Worm (Caenorhabditis elegans): ENCODE measurements around the gene T24C2.3.

T24C2.3 gene

DNA sequence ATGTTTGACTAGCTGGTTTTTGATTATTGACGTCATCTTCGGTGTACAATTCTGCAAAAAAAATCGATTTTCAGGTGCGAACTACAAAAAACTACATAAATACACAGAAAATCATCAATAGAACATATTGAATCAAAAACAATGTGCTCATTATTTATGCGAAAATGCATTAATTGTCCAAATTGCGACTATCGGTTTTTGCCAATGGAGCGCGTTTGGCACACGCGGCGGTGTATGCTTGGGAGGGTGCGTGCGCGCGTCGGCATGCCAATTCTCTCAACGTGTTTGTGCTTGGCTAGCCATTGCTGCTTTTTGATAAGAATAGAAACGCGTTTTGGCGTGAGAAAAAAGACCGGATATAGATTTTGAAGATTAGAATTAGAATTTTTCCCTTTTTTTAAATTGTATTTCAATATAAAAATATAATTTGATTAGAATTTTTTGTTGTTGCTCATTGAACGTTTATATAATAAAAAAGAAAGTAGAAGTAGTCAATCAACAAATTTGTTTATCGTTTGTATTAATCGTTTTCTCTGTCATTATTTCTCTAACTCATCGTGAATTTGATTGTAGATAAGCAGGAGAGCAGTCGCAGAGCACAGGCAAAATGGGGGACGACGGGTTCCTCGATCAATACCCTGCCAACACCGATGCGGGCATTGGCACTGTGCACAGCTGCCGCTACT is 45.9 kb downstream of the T24C2.3 start, which contains the start of the genes C44H4.4 and tap-1:
Gene C44H4.4 (minus strand): TSS at position 51 of the 686 bp plus-strand sequence.
Gene tap-1 (plus strand): TSS at position 574 of the 686 bp plus-strand sequence.
- TF ChIP-seq attf-3 (GFP tag; conservative IDR thresholded peaks at IDR 0.05) (no peak), rec-8 (tag; optimal IDR thresholded peaks at IDR 0.05) (no peak), athp-1 (tag; optimal IDR thresholded peaks at IDR 0.05) (no peak), ekl-4 (GFP tag; IDR thresholded peaks at IDR 0.05) (no peak), unc-130 (GFP tag; optimal IDR thresholded peaks at IDR 0.05) (no peak), F57A8.1 (GFP tag; optimal IDR thresholded peaks at IDR 0.05) (no peak), akir-1 (GFP tag; optimal IDR thresholded peaks at IDR 0.05) (no peak), madf-10 (tag; optimal IDR thresholded peaks at IDR 0.05) (peak; percentile 10), gei-17 (GFP tag; optimal IDR thresholded peaks at IDR 0.05) (no peak), attf-5 (GFP tag; optimal IDR thresholded peaks at IDR 0.05) (peak; percentile 38), egrh-3 (GFP tag; IDR thresholded peaks at IDR 0.05) (no peak), ztf-3 (GFP tag; optimal IDR thresholded peaks at IDR 0.05) (no peak), ceh-91 (GFP tag; IDR thresholded peaks at IDR 0.05) (no peak), hlh-26 (GFP tag; conservative IDR thresholded peaks at IDR 0.05) (no peak), ama-1 (optimal IDR thresholded peaks at IDR 0.05) (no peak), ama-1 (GFP tag; optimal IDR thresholded peaks at IDR 0.05) (no peak), rpc-1 (optimal IDR thresholded peaks at IDR 0.05) (no peak), rpc-1 (tag; optimal IDR thresholded peaks at IDR 0.05) (no peak), ceh-27 (GFP tag; optimal IDR thresholded peaks at IDR 0.05) (no peak), F23B12.7 (tag; optimal IDR thresholded peaks at IDR 0.05; ENCODE audit: insufficient read depth) (peak; percentile 47), lir-1 (GFP tag; conservative IDR thresholded peaks at IDR 0.05) (no peak), nfya-2 (GFP tag; IDR thresholded peaks at IDR 0.05) (no peak), ceh-58 (GFP tag; IDR thresholded peaks at IDR 0.05) (no peak), lsy-27 (tag; optimal IDR thresholded peaks at IDR 0.05; ENCODE audit: borderline replicate concordance, insufficient read depth) (no peak), B0035.1 (tag; optimal IDR thresholded peaks at IDR 0.05) (no peak), rcor-1 (GFP tag; IDR thresholded peaks at IDR 0.05) (no peak), F52B5.7 (tag; optimal IDR thresholded peaks at IDR 0.05) (no peak), cebp-1 (GFP tag; IDR thresholded peaks at IDR 0.05) (no peak), cebp-1 (tag; optimal IDR thresholded peaks at IDR 0.05) (no peak), F49E8.2 (tag; optimal IDR thresholded peaks at IDR 0.05; ENCODE audit: insufficient read depth) (no peak), snpc-1.1 (tag; optimal IDR thresholded peaks at IDR 0.05; ENCODE audit: insufficient read depth) (no peak), dpl-1 (GFP tag; optimal IDR thresholded peaks at IDR 0.05) (no peak), bed-1 (GFP tag; IDR thresholded peaks at IDR 0.05) (no peak), F39B2.1 (GFP tag; IDR thresholded peaks at IDR 0.05) (no peak), nhr-80 (tag; optimal IDR thresholded peaks at IDR 0.05) (peak; percentile 89), tbp1 (GFP tag; optimal IDR thresholded peaks at IDR 0.05) (no peak), mel-28 (tag; optimal IDR thresholded peaks at IDR 0.05; ENCODE audit: borderline replicate concordance) (no peak), F33H1.4 (GFP tag; IDR thresholded peaks at IDR 0.05) (no peak), ets-4 (GFP tag; optimal IDR thresholded peaks at IDR 0.05) (no peak), pha-4 (tag; optimal IDR thresholded peaks at IDR 0.05) (no peak), ceh-79 (tag; optimal IDR thresholded peaks at IDR 0.05) (no peak), madf-3 (GFP tag; IDR thresholded peaks at IDR 0.05) (no peak), ztf-6 (GFP tag; IDR thresholded peaks at IDR 0.05) (no peak), aptf-2 (GFP tag; conservative IDR thresholded peaks at IDR 0.05) (no peak), nhr-27 (tag; optimal IDR thresholded peaks at IDR 0.05) (no peak), T26A5.8 (tag; optimal IDR thresholded peaks at IDR 0.05) (no peak), K12H6.12 (tag; optimal IDR thresholded peaks at IDR 0.05) (no peak), mcd-1 (GFP tag; IDR thresholded peaks at IDR 0.05) (peak; percentile 67)

Data from whole organism, young adult.